Worm (Caenorhabditis elegans) whole organism, L4 larva: ENCODE data around the gene ZC190.6.

Experiments
- ama-1 ChIP-seq: fragments of 150-350 bp; optimal IDR thresholded peaks from 2 replicates; lab custom pipeline; 2014; ENCODE audit warnings: inconsistent platforms, mixed read lengths
- ces-1 ChIP-seq: fragments of 150-350 bp; sonication (generic microtip); optimal IDR thresholded peaks from 4 replicates; lab custom pipeline; 2014; ENCODE audit warnings: missing biosample characterization, missing genetic modification reagents, missing genetic modification characterization
- daf-8 ChIP-seq: fragments of 200-800 bp; sonication (Bioruptor generic); IDR thresholded peaks from 2 replicates; pipeline ENCODE4 v1.3.6; 2022; ENCODE audit warnings: missing genetic modification characterization, missing compliant biosample characterization
- dpl-1 ChIP-seq: fragments of 150-350 bp; optimal IDR thresholded peaks from 2 replicates; lab custom pipeline; 2014; ENCODE audit warnings: missing biosample characterization, missing genetic modification reagents, missing genetic modification characterization
- egl-43 ChIP-seq: fragments of 200-800 bp; sonication (Bioruptor generic); IDR thresholded peaks from 2 replicates; pipeline ENCODE4 v1.3.6; 2022; ENCODE audit warnings: missing genetic modification reagents, missing genetic modification characterization, missing compliant biosample characterization
- fkh-10 ChIP-seq: fragments of 150-350 bp; optimal IDR thresholded peaks from 2 replicates; lab custom pipeline; 2014; ENCODE audit warnings: missing biosample characterization, missing genetic modification reagents, missing genetic modification characterization
- fos-1 ChIP-seq: fragments of 150-350 bp; optimal IDR thresholded peaks from 2 replicates; lab custom pipeline; 2014; ENCODE audit warnings: missing biosample characterization, missing genetic modification characterization
- lin-1 ChIP-seq: fragments of 200-800 bp; sonication (Bioruptor generic); IDR thresholded peaks from 2 replicates; pipeline ENCODE4 v1.3.6; 2022; ENCODE audit warnings: missing genetic modification reagents, missing genetic modification characterization, missing compliant biosample characterization
- lin-13 ChIP-seq: fragments of 150-350 bp; optimal IDR thresholded peaks from 2 replicates; lab custom pipeline; 2014; ENCODE audit warnings: missing biosample characterization, missing genetic modification reagents, missing genetic modification characterization
- lin-39 ChIP-seq: fragments of 150-350 bp; optimal IDR thresholded peaks from 2 replicates; lab custom pipeline; 2014; ENCODE audit warnings: missing biosample characterization, missing genetic modification reagents, missing genetic modification characterization
- nhr-42 ChIP-seq: fragments of 200-800 bp; sonication (Bioruptor generic); IDR thresholded peaks from 2 replicates; pipeline ENCODE4 v1.3.6; 2022; ENCODE audit warnings: missing genetic modification characterization, missing compliant biosample characterization
- skn-1 ChIP-seq: fragments of 150-350 bp; optimal IDR thresholded peaks from 2 replicates; lab custom pipeline; 2014; ENCODE audit warnings: missing biosample characterization, missing genetic modification characterization
- snpc-4 ChIP-seq: fragments of 150-350 bp; optimal IDR thresholded peaks from 2 replicates; lab custom pipeline; 2014; ENCODE audit warnings: missing biosample characterization, missing genetic modification characterization
- zfp-3 ChIP-seq: fragments of 200-800 bp; sonication (Bioruptor generic); conservative IDR thresholded peaks from 2 replicates; pipeline ENCODE4 v1.3.6; 2022; ENCODE audit warnings: missing genetic modification reagents, missing genetic modification characterization, missing compliant biosample characterization

DNA sequence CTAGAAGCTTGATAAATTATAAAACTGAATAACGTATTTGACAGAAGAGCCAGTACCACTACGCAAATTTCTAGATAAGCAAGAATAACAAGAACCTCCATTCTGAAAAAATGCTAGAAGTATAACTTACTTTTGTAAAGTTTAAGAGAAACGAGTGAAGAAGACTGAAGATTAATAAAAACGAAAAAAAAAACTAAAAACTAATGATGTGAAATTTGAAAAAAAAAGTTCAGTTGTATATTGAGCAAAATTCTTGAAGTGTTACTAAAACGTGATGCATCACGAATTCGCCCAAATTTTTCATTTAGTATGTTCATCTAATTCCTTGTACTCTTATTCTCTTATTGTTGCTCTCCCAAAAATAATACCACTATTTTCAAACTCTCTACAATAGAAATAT, at the start of gene ZC190.6:
- TF ChIP-seq dpl-1 (GFP tag; lab: Kevin White, UChicago) (no peak), ama-1 (lab: Kevin White, UChicago) (no peak), lin-13 (GFP tag; lab: Kevin White, UChicago) (no peak), fkh-10 (no peak), ces-1 (GFP tag; lab: Kevin White, UChicago) (no peak), zfp-3 (GFP tag; lab: Robert Waterston, UW) (no peak), lin-39 (no peak), nhr-42 (GFP tag; lab: Robert Waterston, UW) (no peak), lin-1 (GFP tag; lab: Robert Waterston, UW) (no peak), skn-1 (tag; lab: Kevin White, UChicago) (no peak), egl-43 (GFP tag; lab: Robert Waterston, UW) (no peak), fos-1 (tag; lab: Kevin White, UChicago) (no peak), daf-8 (GFP tag; lab: Robert Waterston, UW) (no peak), snpc-4 (tag; lab: Kevin White, UChicago) (no peak)
